Fruit fly (Drosophila melanogaster): ENCODE data around the gene CG3106.

Gene CG3106

DNA sequence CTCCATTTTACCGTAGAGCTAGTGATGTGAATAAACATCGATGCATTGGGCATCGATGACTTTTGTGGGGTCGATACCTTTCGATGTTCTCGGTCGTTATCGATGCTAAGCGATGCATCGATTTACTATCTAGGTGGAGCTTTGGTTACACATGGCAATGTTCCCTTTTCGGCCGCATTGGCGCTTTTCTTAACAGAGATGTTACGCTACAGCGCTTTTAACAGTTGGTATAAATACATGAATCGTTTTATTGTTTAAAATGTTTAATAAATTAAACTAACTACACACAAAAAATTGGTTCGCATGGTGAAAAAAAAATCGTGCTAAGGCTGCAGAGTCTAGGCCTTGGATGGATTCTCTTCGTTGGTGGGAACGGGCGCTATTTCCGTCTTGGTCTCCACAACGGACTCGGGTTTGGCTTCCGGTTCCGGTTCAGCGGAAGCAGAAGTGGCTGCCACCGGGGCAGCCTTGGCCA is 3.8 kb downstream of the CG3106 start, which contains the start of gene Ptpmeg2:
Ptpmeg2 (minus strand) TSS at position 281 of the 475 bp plus-strand sequence.
- TF ChIP-seq hbn (GFP tag; IDR thresholded peaks at IDR 0.05; ENCODE audit: partially characterized antibody), result peak; percentile 93
- peak; percentile 52; the same call in 1 of the 3 replicates for TF ChIP-seq CG11560 (tag; IDR thresholded peaks at IDR 0.05)
- TF ChIP-seq gcm2 (GFP tag; optimal IDR thresholded peaks at IDR 0.05), result no peak
- no peak for TF ChIP-seq en (GFP tag; optimal IDR thresholded peaks at IDR 0.05)
- TF ChIP-seq Chrac-16 (GFP tag; optimal IDR thresholded peaks at IDR 0.05), result peak; percentile 71
- peak; percentile 28 for TF ChIP-seq Sin3A (optimal IDR thresholded peaks at IDR 0.05)
- TF ChIP-seq abd-A (tag; optimal IDR thresholded peaks at IDR 0.05), result no peak
- 0 out of 3 replicates have a peak, but pooled peaks have one; percentile 23 for TF ChIP-seq H15 (GFP tag; IDR thresholded peaks at IDR 0.05)
- no peak for TF ChIP-seq sima (GFP tag; optimal IDR thresholded peaks at IDR 0.05)
- no peak for TF ChIP-seq Kr (GFP tag; optimal IDR thresholded peaks at IDR 0.05)
- no peak for TF ChIP-seq CG15479 (GFP tag; optimal IDR thresholded peaks at IDR 0.05)
- TF ChIP-seq crol (GFP tag; IDR thresholded peaks at IDR 0.05), result no peak
- peak; percentile 88 for TF ChIP-seq Rfx (GFP tag; IDR thresholded peaks at IDR 0.05)
- TF ChIP-seq cato (GFP tag; optimal IDR thresholded peaks at IDR 0.05; ENCODE audit: borderline replicate concordance), result peak; percentile 9
- peak; percentile 34 for TF ChIP-seq CG7556 (GFP tag; optimal IDR thresholded peaks at IDR 0.05)
- TF ChIP-seq Ptx1 (GFP tag; IDR thresholded peaks at IDR 0.05), result no peak; the same call in 1 of the 2 replicates
- TF ChIP-seq CG3407 (GFP tag; optimal IDR thresholded peaks at IDR 0.05), result peak; percentile 34
- peak; percentile 35 for TF ChIP-seq CG7928 (GFP tag; optimal IDR thresholded peaks at IDR 0.05)
- TF ChIP-seq chn (GFP tag; optimal IDR thresholded peaks at IDR 0.05), result peak; percentile 40
- TF ChIP-seq tio (GFP tag; optimal IDR thresholded peaks at IDR 0.05), result peak; percentile 19
- TF ChIP-seq ewg (GFP tag; optimal IDR thresholded peaks at IDR 0.05), result peak; percentile 23
- TF ChIP-seq Hey (tag; optimal IDR thresholded peaks at IDR 0.05), result no peak
- TF ChIP-seq NFAT (GFP tag; IDR thresholded peaks at IDR 0.05), result peak; percentile 72; the same call in 1 of the 2 replicates
- TF ChIP-seq CG1832 (GFP tag; optimal IDR thresholded peaks at IDR 0.05), result no peak
- no peak for TF ChIP-seq eve (GFP tag; optimal IDR thresholded peaks at IDR 0.05)
- TF ChIP-seq CG17186 (GFP tag; optimal IDR thresholded peaks at IDR 0.05), result peak; percentile 54
- TF ChIP-seq zen2 (GFP tag; IDR thresholded peaks at IDR 0.05; ENCODE audit: partially characterized antibody), result peak; percentile 93
- TF ChIP-seq NC2β (GFP tag; optimal IDR thresholded peaks at IDR 0.05), result peak; percentile 71
- TF ChIP-seq psq (GFP tag; optimal IDR thresholded peaks at IDR 0.05), result peak; percentile 19
- TF ChIP-seq pnt (GFP tag; optimal IDR thresholded peaks at IDR 0.05), result peak; percentile 41
- TF ChIP-seq CG11093 (GFP tag; IDR thresholded peaks at IDR 0.05), result no peak
- TF ChIP-seq Ets97D (GFP tag; optimal IDR thresholded peaks at IDR 0.05), result peak; percentile 94
- TF ChIP-seq CG12391 (tag; optimal IDR thresholded peaks at IDR 0.05), result peak; percentile 60
- peak; percentile 27 for TF ChIP-seq CG5180 (GFP tag; optimal IDR thresholded peaks at IDR 0.05)
- peak; percentile 60 for TF ChIP-seq ind (GFP tag; optimal IDR thresholded peaks at IDR 0.05)
- 0 out of 2 replicates have a peak, but pooled peaks have one; percentile 4 for TF ChIP-seq CG4730 (GFP tag; IDR thresholded peaks at IDR 0.05)
- no peak for TF ChIP-seq CG18011 (GFP tag; optimal IDR thresholded peaks at IDR 0.05)
- peak; percentile 71 for TF ChIP-seq CG3847 (GFP tag; IDR thresholded peaks at IDR 0.05)
- peak; percentile 56 for TF ChIP-seq CG8924 (tag; optimal IDR thresholded peaks at IDR 0.05)
- TF ChIP-seq zfh2 (GFP tag; optimal IDR thresholded peaks at IDR 0.05), result peak; percentile 50
- TF ChIP-seq CG2875 (GFP tag; optimal IDR thresholded peaks at IDR 0.05), result peak; percentile 39
- peak; percentile 54 for TF ChIP-seq Dp (GFP tag; optimal IDR thresholded peaks at IDR 0.05)
- peak; percentile 61 for TF ChIP-seq Mes4 (GFP tag; optimal IDR thresholded peaks at IDR 0.05)
- no peak for TF ChIP-seq CG3995 (GFP tag; optimal IDR thresholded peaks at IDR 0.05)
- peak; percentile 58 for TF ChIP-seq CG17912 (GFP tag; optimal IDR thresholded peaks at IDR 0.05)
- TF ChIP-seq Poxn (GFP tag; IDR thresholded peaks at IDR 0.05), result no peak
- TF ChIP-seq onecut (GFP tag; IDR thresholded peaks at IDR 0.05), result peak; percentile 76
- no peak for TF ChIP-seq yki (optimal IDR thresholded peaks at IDR 0.05)
- peak; percentile 52 for TF ChIP-seq MTF-1 (GFP tag; optimal IDR thresholded peaks at IDR 0.05; ENCODE audit: borderline replicate concordance)
- no peak for TF ChIP-seq Doc2 (GFP tag; IDR thresholded peaks at IDR 0.05)
- peak; percentile 99 for TF ChIP-seq CTCF (GFP tag; optimal IDR thresholded peaks at IDR 0.05)
- no peak for TF ChIP-seq Neu2 (GFP tag; optimal IDR thresholded peaks at IDR 0.05; ENCODE audit: borderline replicate concordance)
